Fruit fly (Drosophila melanogaster) Kc167 (cell line): ENCODE measurements around the gene CG5112.

ENCODE experiments used
- Myc ChIP-seq: fragments of >200 bp; optimal IDR thresholded peaks from 2 replicates; lab custom pipeline; 2017; ENCODE audit warnings: missing external identifiers
- Sin3A ChIP-seq: fragments of >200 bp; optimal IDR thresholded peaks from 2 replicates; lab custom pipeline; 2018; ENCODE audit warnings: missing external identifiers
- h ChIP-seq: fragments of >200 bp; optimal IDR thresholded peaks from 3 replicates; lab custom pipeline; 2018; ENCODE audit warnings: missing external identifiers
- insv ChIP-seq: fragments of >200 bp; optimal IDR thresholded peaks from 3 replicates; lab custom pipeline; 2018; ENCODE audit warnings: missing external identifiers
- psq ChIP-seq: fragments of >200 bp; optimal IDR thresholded peaks from 2 replicates; lab custom pipeline; 2017; ENCODE audit warnings: missing external identifiers
- ttk ChIP-seq: sonication (Bioruptor generic); optimal IDR thresholded peaks from 2 replicates; lab custom pipeline; 2017; ENCODE audit warnings: missing external identifiers

CG5112 gene

dm6 chr3R:25460650-25461049 is 30.6 kb upstream of the CG5112 start:
- TF ChIP-seq insv (lab: Kevin White, UChicago) (no peak), Sin3A (lab: Kevin White, UChicago) (no peak), Myc (lab: Kevin White, UChicago) (no peak), psq (lab: Kevin White, UChicago) (no peak), h (lab: Kevin White, UChicago) (no peak), ttk (lab: Kevin White, UChicago) (no peak)

dm6 chr3R:25461666-25462065 is 29.6 kb upstream of the CG5112 start:
- no peak for TF ChIP-seq Myc (lab: Kevin White, UChicago)
- no peak for TF ChIP-seq h (lab: Kevin White, UChicago)
- TF ChIP-seq psq (lab: Kevin White, UChicago), result no peak
- TF ChIP-seq ttk (lab: Kevin White, UChicago), result no peak
- TF ChIP-seq insv (lab: Kevin White, UChicago), result no peak
- no peak for TF ChIP-seq Sin3A (lab: Kevin White, UChicago)

dm6 chr3R:25462642-25463317 is 28.5 kb upstream of the CG5112 start:
- no peak for TF ChIP-seq psq (lab: Kevin White, UChicago)

dm6 chr3R:25466166-25466565 is 25.1 kb upstream of the CG5112 start:
- TF ChIP-seq psq (lab: Kevin White, UChicago) (no peak), ttk (lab: Kevin White, UChicago) (no peak)

- TF ChIP-seq psq (lab: Kevin White, UChicago), result peak; percentile 16
- no peak for TF ChIP-seq insv (lab: Kevin White, UChicago)
These were observed 19.2 kb upstream of the CG5112 start for dm6 chr3R:25471853-25472634.

dm6 chr3R:25472635-25473552 is 18.4 kb upstream of the CG5112 start, which contains the start of the genes Fur1 and Vps33B:
Gene Fur1 (minus strand): TSS chr3R:25473058.
Gene Vps33B (plus strand): TSS chr3R:25473490.
- TF ChIP-seq Sin3A (lab: Kevin White, UChicago) (peak; percentile 98), ttk (lab: Kevin White, UChicago) (no peak), psq (lab: Kevin White, UChicago) (no peak), h (lab: Kevin White, UChicago) (no peak)

- no peak for TF ChIP-seq Sin3A (lab: Kevin White, UChicago)
- TF ChIP-seq h (lab: Kevin White, UChicago), result no peak
- no peak for TF ChIP-seq psq (lab: Kevin White, UChicago)
- no peak for TF ChIP-seq ttk (lab: Kevin White, UChicago)
- TF ChIP-seq Myc (lab: Kevin White, UChicago), result no peak
- TF ChIP-seq insv (lab: Kevin White, UChicago), result no peak
These were observed 14.5 kb upstream of the CG5112 start, which contains the start of the genes CG4553 and MED28 for dm6 chr3R:25476744-25477143. Gene CG4553 (minus strand): TSS chr3R:25476915. Gene MED28 (plus strand): TSS chr3R:25477003.

- TF ChIP-seq h (lab: Kevin White, UChicago), result no peak
- no peak for TF ChIP-seq Myc (lab: Kevin White, UChicago)
- peak; percentile 4 for TF ChIP-seq psq (lab: Kevin White, UChicago)
- peak; percentile 49 for TF ChIP-seq Sin3A (lab: Kevin White, UChicago)
These were observed 8.6 kb upstream of the CG5112 start, which contains the start of the genes XNP, CG42488 and CG5116 for dm6 chr3R:25482463-25483173. Gene XNP (minus strand): TSS chr3R:25482834. Gene CG42488 (plus strand): TSS chr3R:25483098. Gene CG5116 (plus strand): TSS chr3R:25483098.

dm6 chr3R:25489116-25489515 is 2.1 kb upstream of the CG5112 start:
- no peak for TF ChIP-seq h (lab: Kevin White, UChicago)
- TF ChIP-seq psq (lab: Kevin White, UChicago), result no peak
- no peak for TF ChIP-seq Myc (lab: Kevin White, UChicago)
- TF ChIP-seq ttk (lab: Kevin White, UChicago), result no peak
- no peak for TF ChIP-seq Sin3A (lab: Kevin White, UChicago)
- TF ChIP-seq insv (lab: Kevin White, UChicago), result no peak

dm6 chr3R:25489685-25490084 is 1.6 kb upstream of the CG5112 start:
- no peak for TF ChIP-seq h (lab: Kevin White, UChicago)
- TF ChIP-seq psq (lab: Kevin White, UChicago), result no peak
- TF ChIP-seq Myc (lab: Kevin White, UChicago), result no peak
- TF ChIP-seq Sin3A (lab: Kevin White, UChicago), result no peak
- TF ChIP-seq ttk (lab: Kevin White, UChicago), result no peak
- TF ChIP-seq insv (lab: Kevin White, UChicago), result no peak
